Worm (Caenorhabditis elegans) whole organism, young adult: ENCODE measurements around the gene ador-1.

Source experiments
- B0035.1 ChIP-seq: sonication (generic microtip); optimal IDR thresholded peaks from 2 replicates; lab custom pipeline; 2016; ENCODE audit warnings: missing genetic modification characterization, mild to moderate bottlenecking, missing compliant biosample characterization, missing genotype, missing genetic modification reagents
- B0261.1 ChIP-seq: sonication (generic microtip); optimal IDR thresholded peaks from 2 replicates; lab custom pipeline; 2016; ENCODE audit warnings: mild to moderate bottlenecking, missing genetic modification characterization, moderate library complexity, missing compliant biosample characterization
- F57C9.4 ChIP-seq: sonication (generic microtip); optimal IDR thresholded peaks from 2 replicates; lab custom pipeline; 2017; ENCODE audit warnings: mild to moderate bottlenecking, missing genetic modification characterization, missing compliant biosample characterization
- Y53F4B.3 ChIP-seq: fragments of 200-800 bp; sonication (Bioruptor generic); IDR thresholded peaks from 2 replicates; pipeline ENCODE4 v1.3.6; 2022; ENCODE audit warnings: missing genetic modification reagents, missing genetic modification characterization, missing compliant biosample characterization
- ZK185.1 ChIP-seq: sonication (generic microtip); optimal IDR thresholded peaks from 2 replicates; lab custom pipeline; 2016; ENCODE audit warnings: mild to moderate bottlenecking, missing genetic modification characterization, missing compliant biosample characterization; ENCODE audit not compliant: poor library complexity, severe bottlenecking
- cebp-1 ChIP-seq, 2 experiments: fragments of 200-800 bp in 1 of 2; sonication (Bioruptor generic) in 1 of 2; sonication (generic microtip) in 1 of 2; IDR thresholded peaks in 1 of 2; optimal IDR thresholded peaks in 1 of 2; 2 replicates each; pipeline versions ENCODE4 v1.3.6 to Lab custom; 2017 to 2022; ENCODE audit warnings: missing compliant biosample characterization in 2 of 2, missing genetic modification characterization in 2 of 2, mild to moderate bottlenecking in 1 of 2, missing genetic modification reagents in 1 of 2, moderate library complexity in 1 of 2
- ceh-79 ChIP-seq: sonication (generic microtip); optimal IDR thresholded peaks from 2 replicates; lab custom pipeline; 2017; ENCODE audit warnings: mild to moderate bottlenecking, missing genetic modification characterization, missing compliant biosample characterization
- ceh-91 ChIP-seq: fragments of 200-800 bp; sonication (Bioruptor generic); IDR thresholded peaks from 2 replicates; pipeline ENCODE4 v1.3.6; 2022; ENCODE audit warnings: missing genetic modification reagents, missing genetic modification characterization, missing compliant biosample characterization
- hlh-26 ChIP-seq: fragments of 200-800 bp; sonication (Bioruptor generic); conservative IDR thresholded peaks from 2 replicates; pipeline ENCODE4 v1.3.6; 2022; ENCODE audit warnings: missing genetic modification reagents, missing genetic modification characterization, missing compliant biosample characterization
- sptf-2 ChIP-seq: fragments of 200-800 bp; sonication (Bioruptor generic); optimal IDR thresholded peaks from 2 replicates; lab custom pipeline; 2018; ENCODE audit warnings: mild to moderate bottlenecking, missing genetic modification characterization, missing compliant biosample characterization

DNA sequence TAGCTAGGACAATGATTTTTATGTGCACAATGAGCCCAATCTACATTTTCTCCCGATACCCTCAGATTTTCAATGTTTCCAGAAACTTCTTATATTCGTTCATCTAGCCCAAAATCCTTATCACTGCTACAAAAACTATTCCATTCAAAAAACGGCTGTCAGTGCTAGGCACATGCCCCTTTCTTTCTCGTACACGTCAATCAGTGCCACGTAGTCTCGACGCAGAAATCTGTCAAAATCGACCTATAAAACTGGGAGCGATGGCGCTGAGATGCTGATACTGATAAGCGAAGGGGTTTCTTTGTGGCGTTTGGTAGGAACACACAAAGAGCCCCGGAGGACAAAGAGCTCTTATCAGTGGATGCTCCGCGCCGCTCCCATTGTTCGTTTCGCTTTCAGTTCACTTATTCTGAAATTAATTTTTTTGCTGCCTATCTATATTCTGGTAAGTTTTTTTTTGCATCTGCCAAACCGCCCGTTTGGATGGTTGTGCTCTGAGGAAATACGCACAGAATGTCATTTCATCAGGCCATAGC, 16.2 kb upstream of the ador-1 start, which contains the start of gene srh-70:
- TF ChIP-seq Y53F4B.3 (GFP tag; lab: Robert Waterston, UW) = no peak
- no peak for TF ChIP-seq ceh-91 (GFP tag; lab: Robert Waterston, UW)
- TF ChIP-seq F57C9.4 = no peak
- TF ChIP-seq cebp-1 (GFP tag; IDR thresholded peaks at IDR 0.05; lab: Robert Waterston, UW) = no peak
- peak; percentile 7 for TF ChIP-seq cebp-1 (tag; optimal IDR thresholded peaks at IDR 0.05; lab: Kevin White, UChicago)
- no peak for TF ChIP-seq B0261.1
- TF ChIP-seq B0035.1 (tag; lab: Kevin White, UChicago) = no peak
- no peak for TF ChIP-seq sptf-2 (GFP tag; lab: Kevin White, UChicago)
- no peak for TF ChIP-seq hlh-26
- TF ChIP-seq ZK185.1 = peak; percentile 46
- no peak for TF ChIP-seq ceh-79 (tag; lab: Kevin White, UChicago)
